Worm (Caenorhabditis elegans) whole organism, L4 larva: ENCODE measurements around the gene F19G12.3.

Experiments
- aly-2 ChIP-seq: sonication (generic microtip); optimal IDR thresholded peaks from 2 replicates; lab custom pipeline; 2018; ENCODE audit warnings: missing biosample characterization, missing genetic modification characterization
- ama-1 ChIP-seq: fragments of 150-350 bp; optimal IDR thresholded peaks from 2 replicates; lab custom pipeline; 2014; ENCODE audit warnings: inconsistent platforms, mixed read lengths
- ceh-20 ChIP-seq: fragments of 200-800 bp; sonication (Bioruptor generic); IDR thresholded peaks from 2 replicates; pipeline ENCODE4 v1.3.6; 2022; ENCODE audit warnings: missing genetic modification reagents, missing genetic modification characterization, missing compliant biosample characterization
- ctbp-1 ChIP-seq: fragments of 200-800 bp; sonication (Bioruptor generic); IDR thresholded peaks from 2 replicates; pipeline ENCODE4 v1.3.6; 2022; ENCODE audit warnings: missing genetic modification reagents, missing genetic modification characterization, missing compliant biosample characterization
- hmg-1.1 ChIP-seq: fragments of 200-800 bp; sonication (Bioruptor generic); IDR thresholded peaks from 2 replicates; pipeline ENCODE4 v1.3.6; 2022; ENCODE audit warnings: missing genetic modification reagents, missing genetic modification characterization, missing compliant biosample characterization
- lin-13 ChIP-seq: fragments of 150-350 bp; optimal IDR thresholded peaks from 2 replicates; lab custom pipeline; 2014; ENCODE audit warnings: missing biosample characterization, missing genetic modification reagents, missing genetic modification characterization
- nhr-48 ChIP-seq: sonication (generic microtip); optimal IDR thresholded peaks from 2 replicates; lab custom pipeline; 2016; ENCODE audit warnings: mild to moderate bottlenecking, missing genetic modification characterization, missing compliant biosample characterization
- nhr-77 ChIP-seq: fragments of 150-350 bp; optimal IDR thresholded peaks from 2 replicates; lab custom pipeline; 2014; ENCODE audit warnings: missing biosample characterization, missing genetic modification characterization
- pha-4 ChIP-seq, 2 experiments: fragments of 150-350 bp in 1 of 2; fragments of 200-800 bp in 1 of 2; sonication (Bioruptor generic) in 1 of 2; IDR thresholded peaks in 1 of 2; optimal IDR thresholded peaks in 1 of 2; 2 replicates each; pipeline versions ENCODE4 v1.3.6 to Lab custom; 2014 to 2022; ENCODE audit warnings: missing genetic modification characterization in 2 of 2, missing genetic modification reagents in 2 of 2, missing biosample characterization in 1 of 2, missing compliant biosample characterization in 1 of 2
- unc-62 ChIP-seq, 3 experiments: fragments of 150-350 bp in 1 of 3; sonication (generic microtip); optimal IDR thresholded peaks in 2 of 3; peaks in 1 of 3; 1 replicate in 1 of 3; 2 replicates in 2 of 3; lab custom pipeline; 2014 to 2017; ENCODE audit warnings: missing biosample characterization in 3 of 3, missing genetic modification characterization in 3 of 3, missing genetic modification reagents in 3 of 3, missing genotype in 1 of 3

ce11 chrX:1451240-1451639 is 26.6 kb downstream of the F19G12.3 start:
- TF ChIP-seq aly-2 (tag; lab: Kevin White, UChicago) (no peak), unc-62 (GFP tag; optimal IDR thresholded peaks at IDR 0.05 in 1 of 2; lab: Kevin White, UChicago) (no peak), unc-62 (tag; optimal IDR thresholded peaks at IDR 0.05; lab: Kevin White, UChicago) (no peak), hmg-1.1 (GFP tag; lab: Robert Waterston, UW) (no peak), pha-4 (GFP tag; IDR thresholded peaks at IDR 0.05; lab: Robert Waterston, UW) (no peak), pha-4 (tag; optimal IDR thresholded peaks at IDR 0.05; lab: Kevin White, UChicago) (no peak), ama-1 (lab: Kevin White, UChicago) (no peak), ctbp-1 (GFP tag; lab: Robert Waterston, UW) (no peak), nhr-77 (tag; lab: Kevin White, UChicago) (no peak), lin-13 (GFP tag; lab: Kevin White, UChicago) (no peak), nhr-48 (no peak), ceh-20 (GFP tag; lab: Robert Waterston, UW) (no peak)
